Worm (Caenorhabditis elegans) whole organism, L4 larva: ENCODE results near the gene pad-2.

Experiments used
- ama-1 ChIP-seq: fragments of 150-350 bp; optimal IDR thresholded peaks from 2 replicates; lab custom pipeline; 2014; ENCODE audit warnings: inconsistent platforms, mixed read lengths
- daf-12 ChIP-seq: fragments of 150-350 bp; optimal IDR thresholded peaks from 2 replicates; lab custom pipeline; 2014; ENCODE audit warnings: missing biosample characterization, missing genetic modification reagents, missing genetic modification characterization
- lin-29 ChIP-seq: fragments of 200-800 bp; sonication (Bioruptor generic); IDR thresholded peaks from 2 replicates; pipeline ENCODE4 v1.3.6; 2022; ENCODE audit warnings: missing genetic modification reagents, missing genetic modification characterization, missing compliant biosample characterization
- nhr-237 ChIP-seq: sonication (generic microtip); optimal IDR thresholded peaks from 2 replicates; lab custom pipeline; 2017; ENCODE audit warnings: missing biosample characterization, missing genetic modification characterization
- nhr-25 ChIP-seq: sonication (generic microtip); optimal IDR thresholded peaks from 2 replicates; lab custom pipeline; 2017; ENCODE audit warnings: missing genetic modification characterization, mild to moderate bottlenecking, missing compliant biosample characterization, antibody characterized with exemption, moderate library complexity, borderline replicate concordance; ENCODE audit not compliant: insufficient read depth
- nhr-42 ChIP-seq: fragments of 200-800 bp; sonication (Bioruptor generic); IDR thresholded peaks from 2 replicates; pipeline ENCODE4 v1.3.6; 2022; ENCODE audit warnings: missing genetic modification characterization, missing compliant biosample characterization
- nhr-6 ChIP-seq: fragments of 150-350 bp; optimal IDR thresholded peaks from 2 replicates; lab custom pipeline; 2014; ENCODE audit warnings: missing biosample characterization, missing genetic modification characterization
- nhr-77 ChIP-seq: fragments of 150-350 bp; optimal IDR thresholded peaks from 2 replicates; lab custom pipeline; 2014; ENCODE audit warnings: missing biosample characterization, missing genetic modification characterization
- pha-4 ChIP-seq, 2 experiments: fragments of 150-350 bp in 1 of 2; fragments of 200-800 bp in 1 of 2; sonication (Bioruptor generic) in 1 of 2; IDR thresholded peaks in 1 of 2; optimal IDR thresholded peaks in 1 of 2; 2 replicates each; pipeline versions ENCODE4 v1.3.6 to Lab custom; 2014 to 2022; ENCODE audit warnings: missing genetic modification characterization in 2 of 2, missing genetic modification reagents in 2 of 2, missing biosample characterization in 1 of 2, missing compliant biosample characterization in 1 of 2
- rbr-2 ChIP-seq: sonication (generic microtip); optimal IDR thresholded peaks from 2 replicates; lab custom pipeline; 2016; ENCODE audit warnings: missing genotype, missing genetic modification characterization, missing compliant biosample characterization
- skn-1 ChIP-seq: fragments of 150-350 bp; optimal IDR thresholded peaks from 2 replicates; lab custom pipeline; 2014; ENCODE audit warnings: missing biosample characterization, missing genetic modification characterization
- snpc-4 ChIP-seq: fragments of 150-350 bp; optimal IDR thresholded peaks from 2 replicates; lab custom pipeline; 2014; ENCODE audit warnings: missing biosample characterization, missing genetic modification characterization
- zfp-2 ChIP-seq: sonication (generic microtip); optimal IDR thresholded peaks from 2 replicates; lab custom pipeline; 2016; ENCODE audit warnings: mild to moderate bottlenecking, missing genetic modification characterization, missing compliant biosample characterization

ce11 chrIII:10293362-10293761 lies 14.4 kb downstream of the pad-2 start:
- TF ChIP-seq nhr-77 (no peak), lin-29 (GFP tag; lab: Robert Waterston, UW) (no peak), pha-4 (GFP tag; IDR thresholded peaks at IDR 0.05; lab: Robert Waterston, UW) (no peak), pha-4 (tag; optimal IDR thresholded peaks at IDR 0.05; lab: Kevin White, UChicago) (no peak), skn-1 (no peak), snpc-4 (tag; lab: Kevin White, UChicago) (no peak), nhr-42 (GFP tag; lab: Robert Waterston, UW) (no peak), nhr-6 (tag; lab: Kevin White, UChicago) (no peak), ama-1 (lab: Kevin White, UChicago) (no peak), rbr-2 (tag; lab: Kevin White, UChicago) (no peak), zfp-2 (tag; lab: Kevin White, UChicago) (no peak), daf-12 (tag; lab: Kevin White, UChicago) (no peak), nhr-25 (tag; lab: Kevin White, UChicago) (no peak), nhr-237 (tag; lab: Kevin White, UChicago) (no peak)
